Worm (Caenorhabditis elegans) whole organism, L4/young adult: ENCODE data around the gene lsd-1.

ENCODE experiments used
- dao-5 ChIP-seq: sonication (generic microtip); optimal IDR thresholded peaks from 2 replicates; lab custom pipeline; 2016; ENCODE audit warnings: missing genotype, missing genetic modification characterization, moderate library complexity, missing compliant biosample characterization
- him-1 ChIP-seq: sonication (generic microtip); optimal IDR thresholded peaks from 2 replicates; lab custom pipeline; 2016; ENCODE audit warnings: missing genotype, missing genetic modification reagents, missing genetic modification characterization, missing compliant biosample characterization

- TF ChIP-seq dao-5 (no peak), him-1 (tag; lab: Kevin White, UChicago) (no peak)
These were observed 42.0 kb upstream of the lsd-1 start for ce11 chrX:11906626-11907025.
